Worm (Caenorhabditis elegans): ENCODE measurements around the gene C10E2.5.

Gene C10E2.5

ce11 chrX:16737478-16737877, 16.9 kb downstream of the C10E2.5 start:
- TF ChIP-seq nhr-47 (tag; optimal IDR thresholded peaks at IDR 0.05) (peak; percentile 41), fkh-10 (GFP tag; optimal IDR thresholded peaks at IDR 0.05) (peak; percentile 1), xbp-1 (tag; optimal IDR thresholded peaks at IDR 0.05) (no peak), ztf-4 (tag; optimal IDR thresholded peaks at IDR 0.05) (peak; percentile 6), F16B12.6 (tag; optimal IDR thresholded peaks at IDR 0.05) (no peak), hpl-2 (GFP tag; optimal IDR thresholded peaks at IDR 0.05) (no peak), zag-1 (tag; optimal IDR thresholded peaks at IDR 0.05) (no peak), swsn-7 (tag; optimal IDR thresholded peaks at IDR 0.05) (peak; percentile 23), elt-3 (tag; optimal IDR thresholded peaks at IDR 0.05) (no peak), ceh-82 (tag; optimal IDR thresholded peaks at IDR 0.05) (no peak), nhr-85 (tag) (no peak), egl-27 (tag; optimal IDR thresholded peaks at IDR 0.05) (no peak), ceh-63 (GFP tag; optimal IDR thresholded peaks at IDR 0.05) (no peak), mdl-1 (tag; optimal IDR thresholded peaks at IDR 0.05) (no peak), nhr-71 (tag; optimal IDR thresholded peaks at IDR 0.05) (peak; percentile 67), hlh-17 (GFP tag; optimal IDR thresholded peaks at IDR 0.05; ENCODE audit: borderline replicate concordance) (no peak), nhr-76 (tag; optimal IDR thresholded peaks at IDR 0.05) (no peak), tbx-2 (tag; optimal IDR thresholded peaks at IDR 0.05) (no peak), dsc-1 (tag; optimal IDR thresholded peaks at IDR 0.05) (no peak), lin-14 (GFP tag; optimal IDR thresholded peaks at IDR 0.05) (peak; percentile 73), nhr-12 (tag; optimal IDR thresholded peaks at IDR 0.05) (no peak), pqm-1 (tag; optimal IDR thresholded peaks at IDR 0.05) (no peak), egl-13 (tag; optimal IDR thresholded peaks at IDR 0.05) (peak; percentile 42), ceh-88 (GFP tag; IDR thresholded peaks at IDR 0.05) (no peak), nhr-20 (tag; optimal IDR thresholded peaks at IDR 0.05) (peak; percentile 9), unc-86 (tag; optimal IDR thresholded peaks at IDR 0.05) (peak; percentile 66), unc-98 (GFP tag; IDR thresholded peaks at IDR 0.05) (no peak), fkh-8 (tag; optimal IDR thresholded peaks at IDR 0.05) (peak; percentile 70), snu-23 (GFP tag; optimal IDR thresholded peaks at IDR 0.05) (no peak), mep-1 (tag; optimal IDR thresholded peaks at IDR 0.05) (no peak)

ce11 chrX:16734970-16735369, 19.4 kb downstream of the C10E2.5 start:
- TF ChIP-seq nhr-85 (tag) (peak; percentile 45), ztf-4 (tag; optimal IDR thresholded peaks at IDR 0.05) (no peak), lin-14 (GFP tag; optimal IDR thresholded peaks at IDR 0.05) (peak; percentile 44), nhr-19 (GFP tag; conservative IDR thresholded peaks at IDR 0.05) (no peak), mef-2 (tag; optimal IDR thresholded peaks at IDR 0.05) (peak; percentile 11)

ce11 chrX:16733411-16733810, 21.0 kb downstream of the C10E2.5 start:
- TF ChIP-seq blmp-1 (tag; optimal IDR thresholded peaks at IDR 0.05) (no peak), nhr-77 (tag; optimal IDR thresholded peaks at IDR 0.05) (peak; percentile 17), efl-1 (optimal IDR thresholded peaks at IDR 0.05) (no peak), efl-1 (GFP tag; optimal IDR thresholded peaks at IDR 0.05 in 1 of 2) (no peak), lin-14 (GFP tag; optimal IDR thresholded peaks at IDR 0.05) (peak; percentile 45), swsn-7 (tag; optimal IDR thresholded peaks at IDR 0.05) (no peak), fos-1 (tag; optimal IDR thresholded peaks at IDR 0.05) (no peak)

ce11 chrX:16732259-16732658, 22.1 kb downstream of the C10E2.5 start:
- TF ChIP-seq ceh-8 (GFP tag; optimal IDR thresholded peaks at IDR 0.05), result no peak
- TF ChIP-seq dpl-1 (GFP tag; optimal IDR thresholded peaks at IDR 0.05), result no peak
- TF ChIP-seq ceh-63 (GFP tag; optimal IDR thresholded peaks at IDR 0.05), result no peak
- no peak for TF ChIP-seq ztf-11 (tag; optimal IDR thresholded peaks at IDR 0.05)
- no peak for TF ChIP-seq F16B12.6 (tag; optimal IDR thresholded peaks at IDR 0.05)
- no peak for TF ChIP-seq tlp-1 (tag; optimal IDR thresholded peaks at IDR 0.05)
- no peak for TF ChIP-seq lin-35 (GFP tag; optimal IDR thresholded peaks at IDR 0.05)
- peak; percentile 62 for TF ChIP-seq fkh-8 (tag; optimal IDR thresholded peaks at IDR 0.05)
- TF ChIP-seq nhr-19 (GFP tag; conservative IDR thresholded peaks at IDR 0.05), result peak; percentile 23
- no peak for TF ChIP-seq unc-86 (tag; optimal IDR thresholded peaks at IDR 0.05)
- no peak for TF ChIP-seq efl-3 (GFP tag; optimal IDR thresholded peaks at IDR 0.05)
- peak; percentile 54 for TF ChIP-seq nhr-20 (tag; optimal IDR thresholded peaks at IDR 0.05)
- no peak for TF ChIP-seq mef-2 (tag; optimal IDR thresholded peaks at IDR 0.05)
- no peak for TF ChIP-seq nhr-237 (tag; optimal IDR thresholded peaks at IDR 0.05)
- peak; percentile 11 to 38 for TF ChIP-seq lsy-2 (tag; optimal IDR thresholded peaks at IDR 0.05)
- no peak for TF ChIP-seq snpc-4 (tag; optimal IDR thresholded peaks at IDR 0.05)
- no peak for TF ChIP-seq hlh-4 (tag; optimal IDR thresholded peaks at IDR 0.05)
- no peak for TF ChIP-seq Y116A8C.19 (tag; optimal IDR thresholded peaks at IDR 0.05; ENCODE audit: borderline replicate concordance)
- no peak for TF ChIP-seq egl-27 (tag; optimal IDR thresholded peaks at IDR 0.05)
- peak; percentile 49 for TF ChIP-seq snu-23 (GFP tag; optimal IDR thresholded peaks at IDR 0.05)
- no peak for TF ChIP-seq mab-9 (GFP tag; IDR thresholded peaks at IDR 0.05)
- TF ChIP-seq nhr-47 (tag; optimal IDR thresholded peaks at IDR 0.05), result peak; percentile 42
